Worm (Caenorhabditis elegans) whole organism, L1 larva: ENCODE measurements around the gene clh-3.

ENCODE experiments used
- efl-1 ChIP-seq, 4 experiments: fragments of 150-350 bp; optimal IDR thresholded peaks in 3 of 4; peaks in 1 of 4; 1 replicate in 1 of 4; 2 replicates in 3 of 4; lab custom pipeline; 2014; ENCODE audit warnings: missing biosample characterization in 2 of 4, missing genetic modification characterization in 2 of 4, missing genetic modification reagents in 2 of 4
- egl-27 ChIP-seq, 2 experiments: fragments of 150-350 bp in 1 of 2; sonication (generic microtip); optimal IDR thresholded peaks; 3 replicates each; lab custom pipeline; 2017 to 2018; ENCODE audit warnings: missing biosample characterization in 2 of 2, missing genetic modification characterization in 2 of 2, missing genetic modification reagents in 2 of 2
- fos-1 ChIP-seq: fragments of 150-350 bp; optimal IDR thresholded peaks from 2 replicates; lab custom pipeline; 2014; ENCODE audit warnings: missing biosample characterization, missing genetic modification characterization
- irx-1 ChIP-seq: sonication (generic microtip); optimal IDR thresholded peaks from 2 replicates; lab custom pipeline; 2016; ENCODE audit warnings: missing genetic modification characterization, missing compliant biosample characterization
- nhr-11 ChIP-seq: fragments of 150-350 bp; optimal IDR thresholded peaks from 2 replicates; lab custom pipeline; 2014; ENCODE audit warnings: missing biosample characterization, missing genetic modification characterization
- nhr-19 ChIP-seq: fragments of 200-800 bp; sonication (Bioruptor generic); conservative IDR thresholded peaks from 2 replicates; pipeline ENCODE4 v1.3.6; 2022; ENCODE audit warnings: missing genetic modification characterization, missing compliant biosample characterization
- pax-3 ChIP-seq: fragments of 200-800 bp; sonication (Bioruptor generic); optimal IDR thresholded peaks from 2 replicates; lab custom pipeline; 2018; ENCODE audit warnings: mild to moderate bottlenecking, missing genetic modification characterization, moderate library complexity, missing compliant biosample characterization
- snpc-4 ChIP-seq: fragments of 150-350 bp; optimal IDR thresholded peaks from 2 replicates; lab custom pipeline; 2014; ENCODE audit warnings: missing biosample characterization, missing genetic modification characterization
- sox-4 ChIP-seq: sonication (generic microtip); optimal IDR thresholded peaks from 2 replicates; lab custom pipeline; 2016; ENCODE audit warnings: missing genetic modification characterization, missing compliant biosample characterization
- sptf-1 ChIP-seq: fragments of 150-350 bp; optimal IDR thresholded peaks from 2 replicates; lab custom pipeline; 2014; ENCODE audit warnings: missing biosample characterization, missing genetic modification characterization
- sup-37 ChIP-seq: fragments of 200-800 bp; sonication (Bioruptor generic); optimal IDR thresholded peaks from 2 replicates; lab custom pipeline; 2018; ENCODE audit warnings: mild to moderate bottlenecking, missing genetic modification characterization, missing compliant biosample characterization
- tbx-2 ChIP-seq: sonication (generic microtip); optimal IDR thresholded peaks from 2 replicates; lab custom pipeline; 2016; ENCODE audit warnings: missing genetic modification characterization, missing compliant biosample characterization
- unc-130 ChIP-seq: fragments of 150-350 bp; optimal IDR thresholded peaks from 2 replicates; lab custom pipeline; 2017; ENCODE audit warnings: missing biosample characterization, missing genetic modification characterization, inconsistent platforms
- zag-1 ChIP-seq: fragments of 150-350 bp; optimal IDR thresholded peaks from 2 replicates; lab custom pipeline; 2014; ENCODE audit warnings: missing biosample characterization, missing genetic modification characterization

ce11 chrII:7203110-7203509 lies 22.6 kb downstream of the clh-3 start, which contains the start of gene srd-56:
- no peak for TF ChIP-seq nhr-11 (tag; lab: Kevin White, UChicago)
- TF ChIP-seq sptf-1 (tag; lab: Kevin White, UChicago) = no peak
- no peak for TF ChIP-seq zag-1 (tag; lab: Kevin White, UChicago)
- no peak for TF ChIP-seq fos-1 (tag; lab: Kevin White, UChicago)
- no peak for TF ChIP-seq tbx-2
- no peak for TF ChIP-seq nhr-19 (GFP tag; lab: Robert Waterston, UW)
- TF ChIP-seq sox-4 (tag; lab: Kevin White, UChicago) = no peak
- no peak for TF ChIP-seq snpc-4 (tag; lab: Kevin White, UChicago)
- TF ChIP-seq pax-3 (tag; lab: Kevin White, UChicago) = no peak
- no peak for TF ChIP-seq efl-1 (optimal IDR thresholded peaks at IDR 0.05; lab: Kevin White, UChicago)
- TF ChIP-seq efl-1 (GFP tag; optimal IDR thresholded peaks at IDR 0.05 in 1 of 2; lab: Kevin White, UChicago) = no peak
- no peak for TF ChIP-seq egl-27 (tag; optimal IDR thresholded peaks at IDR 0.05; lab: Kevin White, UChicago)
- TF ChIP-seq unc-130 (tag; lab: Kevin White, UChicago) = no peak
- no peak for TF ChIP-seq sup-37 (GFP tag; lab: Kevin White, UChicago)
- TF ChIP-seq irx-1 = no peak
